Worm (Caenorhabditis elegans) whole organism, L1 larva: ENCODE data around the gene Y57A10C.9.

Experiments
- aha-1 ChIP-seq: fragments of 150-350 bp; optimal IDR thresholded peaks from 2 replicates; lab custom pipeline; 2014; ENCODE audit warnings: missing biosample characterization, missing genetic modification characterization
- ces-1 ChIP-seq: fragments of 150-350 bp; optimal IDR thresholded peaks from 2 replicates; lab custom pipeline; 2014; ENCODE audit warnings: missing biosample characterization, missing genetic modification reagents, missing genetic modification characterization
- egl-27 ChIP-seq, 2 experiments: fragments of 150-350 bp in 1 of 2; sonication (generic microtip); optimal IDR thresholded peaks; 3 replicates each; lab custom pipeline; 2017 to 2018; ENCODE audit warnings: missing biosample characterization in 2 of 2, missing genetic modification characterization in 2 of 2, missing genetic modification reagents in 2 of 2
- elt-3 ChIP-seq, 6 experiments: fragments of 150-350 bp in 1 of 6; sonication (generic microtip); optimal IDR thresholded peaks; 2 replicates each; lab custom pipeline; 2017 to 2018; ENCODE audit warnings: missing biosample characterization in 6 of 6, missing genetic modification characterization in 6 of 6, inconsistent platforms in 1 of 6
- jun-1 ChIP-seq: fragments of 150-350 bp; optimal IDR thresholded peaks from 2 replicates; lab custom pipeline; 2014; ENCODE audit warnings: missing biosample characterization, missing genetic modification reagents, missing genetic modification characterization
- lir-3 ChIP-seq: sonication (generic microtip); optimal IDR thresholded peaks from 2 replicates; lab custom pipeline; 2016; ENCODE audit warnings: mild to moderate bottlenecking, missing genetic modification characterization, moderate library complexity, missing compliant biosample characterization; ENCODE audit not compliant: poor library complexity
- nhr-11 ChIP-seq: fragments of 150-350 bp; optimal IDR thresholded peaks from 2 replicates; lab custom pipeline; 2014; ENCODE audit warnings: missing biosample characterization, missing genetic modification characterization
- nhr-85 ChIP-seq: sonication (generic microtip); peaks from one replicate; lab custom pipeline; 2016; ENCODE audit warnings: missing genetic modification characterization, inconsistent platforms, missing compliant biosample characterization
- pqm-1 ChIP-seq: sonication (generic microtip); optimal IDR thresholded peaks from 3 replicates; lab custom pipeline; 2017; ENCODE audit warnings: missing biosample characterization, missing genetic modification characterization
- snpc-4 ChIP-seq: fragments of 150-350 bp; optimal IDR thresholded peaks from 2 replicates; lab custom pipeline; 2014; ENCODE audit warnings: missing biosample characterization, missing genetic modification characterization
- unc-62 ChIP-seq: fragments of 150-350 bp; optimal IDR thresholded peaks from 2 replicates; lab custom pipeline; 2014; ENCODE audit warnings: missing biosample characterization, missing genetic modification reagents, missing genetic modification characterization

DNA sequence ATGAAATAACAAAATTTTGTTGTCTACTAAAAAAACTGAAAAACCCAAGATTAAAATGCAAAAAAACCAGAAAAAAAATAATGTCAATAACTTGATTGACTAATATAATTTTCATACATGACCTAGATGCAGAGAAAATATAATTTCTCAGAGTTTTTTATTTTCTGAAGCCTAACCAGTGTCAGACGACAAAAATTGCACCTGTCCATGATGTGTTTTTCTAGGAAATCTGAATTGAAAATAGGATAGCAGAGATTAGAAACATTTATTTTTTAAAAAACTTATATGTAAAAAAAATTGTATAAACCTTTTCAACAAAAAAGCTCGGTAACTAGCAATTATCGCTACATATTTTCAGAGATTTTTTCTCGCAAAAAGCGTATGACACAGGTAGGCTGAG, 20.3 kb downstream of the Y57A10C.9 start:
- TF ChIP-seq ces-1 (GFP tag; lab: Kevin White, UChicago) (no peak), aha-1 (tag; lab: Kevin White, UChicago) (no peak), unc-62 (GFP tag; lab: Kevin White, UChicago) (no peak), pqm-1 (tag; lab: Kevin White, UChicago) (no peak), snpc-4 (tag; lab: Kevin White, UChicago) (no peak), elt-3 (tag; optimal IDR thresholded peaks at IDR 0.05; lab: Kevin White, UChicago) (no peak), nhr-85 (tag; lab: Kevin White, UChicago) (no peak), nhr-11 (tag; lab: Kevin White, UChicago) (no peak), jun-1 (no peak), lir-3 (tag; lab: Kevin White, UChicago) (no peak), egl-27 (tag; optimal IDR thresholded peaks at IDR 0.05; lab: Kevin White, UChicago) (no peak)
